Worm (Caenorhabditis elegans) whole organism, late embryonic: ENCODE results near the gene srj-18.

Experiments used
- che-1 ChIP-seq: sonication (generic microtip); optimal IDR thresholded peaks from 2 replicates; lab custom pipeline; 2016; ENCODE audit warnings: mild to moderate bottlenecking, missing genetic modification characterization, missing compliant biosample characterization
- fkh-6 ChIP-seq: sonication (generic microtip); optimal IDR thresholded peaks from 2 replicates; lab custom pipeline; 2016; ENCODE audit warnings: missing genetic modification characterization, missing compliant biosample characterization
- pat-9 ChIP-seq: fragments of 200-800 bp; sonication (Bioruptor generic); optimal IDR thresholded peaks from 2 replicates; lab custom pipeline; 2018; ENCODE audit warnings: mild to moderate bottlenecking, missing genetic modification characterization, moderate library complexity, missing compliant biosample characterization
- pha-4 ChIP-seq: fragments of 150-350 bp; optimal IDR thresholded peaks from 2 replicates; lab custom pipeline; 2018; ENCODE audit warnings: missing biosample characterization, missing genetic modification reagents, missing genetic modification characterization
- unc-55 ChIP-seq: sonication (generic microtip); optimal IDR thresholded peaks from 2 replicates; lab custom pipeline; 2017; ENCODE audit warnings: missing biosample characterization, missing genetic modification reagents, missing genetic modification characterization

- TF ChIP-seq fkh-6 (tag; lab: Kevin White, UChicago) (no peak), unc-55 (GFP tag; lab: Kevin White, UChicago) (no peak), pat-9 (tag; lab: Kevin White, UChicago) (no peak), pha-4 (tag; lab: Kevin White, UChicago) (no peak), che-1 (tag; lab: Kevin White, UChicago) (no peak)
Observed at ce11 chrV:2792958-2793357, 18.8 kb downstream of the srj-18 start.
